Fruit fly (Drosophila melanogaster): ENCODE data around the gene CG12012.

dm6 chr3L:3405592-3405991, 29.0 kb downstream of the CG12012 start:
- TF ChIP-seq rgr (GFP tag; optimal IDR thresholded peaks at IDR 0.05): no peak
- TF ChIP-seq usp (GFP tag; optimal IDR thresholded peaks at IDR 0.05): no peak
- no peak for TF ChIP-seq OdsH (GFP tag; optimal IDR thresholded peaks at IDR 0.05)
- TF ChIP-seq dl (GFP tag; optimal IDR thresholded peaks at IDR 0.05; ENCODE audit: insufficient read depth in 1 of 2, partially characterized antibody in 2 of 2): no peak
- no peak for TF ChIP-seq sv (GFP tag; optimal IDR thresholded peaks at IDR 0.05)
- TF ChIP-seq lola (GFP tag; optimal IDR thresholded peaks at IDR 0.05): no peak
- no peak for TF ChIP-seq Vsx2 (GFP tag; optimal IDR thresholded peaks at IDR 0.05; ENCODE audit: partially characterized antibody)
- no peak for TF ChIP-seq foxo (GFP tag; optimal IDR thresholded peaks at IDR 0.05)
- no peak for TF ChIP-seq Abd-B (GFP tag; optimal IDR thresholded peaks at IDR 0.05)
- no peak for TF ChIP-seq Hr83 (GFP tag; optimal IDR thresholded peaks at IDR 0.05; ENCODE audit: poor library complexity, severe bottlenecking)
- no peak for TF ChIP-seq psq (GFP tag; optimal IDR thresholded peaks at IDR 0.05)
